Worm (Caenorhabditis elegans) whole organism, L1 larva: ENCODE results near the gene Y71H2AM.29.

Experiments
- Y116A8C.19 ChIP-seq: sonication (generic microtip); optimal IDR thresholded peaks from 2 replicates; lab custom pipeline; 2016; ENCODE audit warnings: missing compliant biosample characterization, missing genetic modification characterization, borderline replicate concordance
- lsy-2 ChIP-seq, 2 experiments: fragments of 150-350 bp; optimal IDR thresholded peaks; 2 replicates each; lab custom pipeline; 2014; ENCODE audit warnings: missing biosample characterization in 2 of 2, missing genetic modification characterization in 2 of 2
- unc-62 ChIP-seq: fragments of 150-350 bp; optimal IDR thresholded peaks from 2 replicates; lab custom pipeline; 2014; ENCODE audit warnings: missing biosample characterization, missing genetic modification reagents, missing genetic modification characterization
- ztf-4 ChIP-seq: fragments of 150-350 bp; optimal IDR thresholded peaks from 2 replicates; lab custom pipeline; 2014; ENCODE audit warnings: missing biosample characterization, missing genetic modification characterization

ce11 chrIII:2787979-2788491, 44.5 kb upstream of the Y71H2AM.29 start, which contains the start of gene tbcc-1:
- no peak for TF ChIP-seq ztf-4 (tag; lab: Kevin White, UChicago)
- no peak for TF ChIP-seq lsy-2 (tag; optimal IDR thresholded peaks at IDR 0.05; lab: Kevin White, UChicago)
- TF ChIP-seq unc-62 (GFP tag; lab: Kevin White, UChicago) = no peak
- no peak for TF ChIP-seq Y116A8C.19 (tag; lab: Kevin White, UChicago)
